Worm (Caenorhabditis elegans): ENCODE measurements around the gene ttr-40.
A peak's percentile ranks its signal among the peaks of the same experiment; 100 is the strongest.

The ttr-40 gene

DNA sequence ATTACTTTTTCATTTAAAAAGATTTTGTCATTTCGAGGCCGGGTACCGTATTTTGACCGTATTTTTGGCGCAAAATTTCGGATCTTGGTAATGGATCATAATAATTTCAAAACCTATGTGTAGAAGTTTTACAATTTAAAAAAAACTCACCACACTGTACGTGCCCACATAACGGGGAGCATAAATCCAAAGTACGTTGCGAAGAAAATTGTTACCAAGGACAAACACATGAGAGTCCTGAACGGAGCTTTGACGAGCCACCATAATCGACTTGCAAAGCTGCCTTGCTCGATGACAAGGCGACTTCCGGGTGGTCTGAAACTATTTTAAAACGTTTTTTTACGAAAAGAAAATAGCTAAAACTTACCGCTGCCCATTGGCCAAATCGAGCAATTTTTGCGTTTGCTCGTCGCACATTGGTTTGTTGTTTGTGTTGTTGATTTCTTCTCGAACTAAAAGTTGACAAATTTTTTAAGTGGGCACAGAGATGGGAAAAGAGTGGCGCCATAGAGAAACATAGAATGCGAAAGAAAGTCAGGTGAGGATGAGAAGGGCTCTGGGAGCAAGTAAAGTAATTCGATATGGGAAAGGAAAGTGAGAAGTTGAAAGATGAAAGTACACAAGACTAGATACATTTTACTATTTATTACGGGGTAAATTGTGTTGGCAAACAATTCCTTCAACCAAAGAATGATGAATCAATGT, 22.5 kb downstream of the ttr-40 start:
- TF ChIP-seq W03F9.2 (tag; optimal IDR thresholded peaks at IDR 0.05) (no peak), him-1 (tag; optimal IDR thresholded peaks at IDR 0.05) (no peak), dao-5 (tag; optimal IDR thresholded peaks at IDR 0.05) (no peak)

- TF ChIP-seq dao-5 (tag; optimal IDR thresholded peaks at IDR 0.05): no peak
- TF ChIP-seq him-1 (tag; optimal IDR thresholded peaks at IDR 0.05): no peak
- no peak for TF ChIP-seq W03F9.2 (tag; optimal IDR thresholded peaks at IDR 0.05)
Measured at ce11 chrV:9329245-9329979, 25.9 kb downstream of the ttr-40 start.

DNA sequence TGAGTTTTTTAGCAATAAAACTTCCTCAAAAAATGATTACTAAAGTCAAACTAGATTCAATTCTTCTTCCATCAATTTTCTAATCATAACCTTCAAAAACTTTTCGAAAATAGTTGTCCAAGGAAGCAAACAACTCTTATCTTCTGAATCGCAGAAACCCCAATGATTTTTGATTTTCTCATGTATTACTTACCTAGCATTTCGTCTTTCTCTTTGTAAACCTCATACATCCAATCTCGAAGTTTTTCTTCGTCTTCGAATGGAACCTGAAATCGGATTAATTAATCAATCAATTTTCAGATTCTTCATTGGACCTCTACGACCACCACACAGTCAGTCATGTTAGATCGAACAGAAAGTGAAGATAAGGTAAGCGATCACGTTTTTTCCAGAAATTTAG, 26.6 kb downstream of the ttr-40 start, which contains the start of gene K07B1.4:
Gene K07B1.4, plus strand, starts transcription at position 301 of the 400 bp plus-strand sequence.
- TF ChIP-seq him-1 (tag; optimal IDR thresholded peaks at IDR 0.05): no peak
- TF ChIP-seq W03F9.2 (tag; optimal IDR thresholded peaks at IDR 0.05): no peak
- no peak for TF ChIP-seq dao-5 (tag; optimal IDR thresholded peaks at IDR 0.05)

DNA sequence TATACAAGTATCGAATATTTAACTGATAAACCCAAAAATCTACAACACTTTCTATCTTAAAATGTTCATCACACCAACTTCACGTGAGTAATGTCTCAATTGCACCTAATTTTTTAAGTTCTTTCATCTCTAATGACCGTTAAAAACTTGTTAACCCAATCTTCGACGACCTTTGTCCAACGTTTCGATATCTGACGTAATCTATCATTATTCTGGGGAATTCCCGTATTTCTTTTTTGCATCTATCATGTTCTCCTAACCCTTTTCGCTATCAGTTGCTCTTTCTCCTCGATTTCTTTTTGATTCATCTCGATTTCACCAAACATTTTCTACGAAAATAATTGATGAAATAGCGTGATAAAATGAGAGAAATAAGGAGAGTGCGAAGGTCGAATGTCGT, 27.6 kb downstream of the ttr-40 start:
- TF ChIP-seq him-1 (tag; optimal IDR thresholded peaks at IDR 0.05): no peak
- no peak for TF ChIP-seq dao-5 (tag; optimal IDR thresholded peaks at IDR 0.05)
- no peak for TF ChIP-seq W03F9.2 (tag; optimal IDR thresholded peaks at IDR 0.05)

DNA sequence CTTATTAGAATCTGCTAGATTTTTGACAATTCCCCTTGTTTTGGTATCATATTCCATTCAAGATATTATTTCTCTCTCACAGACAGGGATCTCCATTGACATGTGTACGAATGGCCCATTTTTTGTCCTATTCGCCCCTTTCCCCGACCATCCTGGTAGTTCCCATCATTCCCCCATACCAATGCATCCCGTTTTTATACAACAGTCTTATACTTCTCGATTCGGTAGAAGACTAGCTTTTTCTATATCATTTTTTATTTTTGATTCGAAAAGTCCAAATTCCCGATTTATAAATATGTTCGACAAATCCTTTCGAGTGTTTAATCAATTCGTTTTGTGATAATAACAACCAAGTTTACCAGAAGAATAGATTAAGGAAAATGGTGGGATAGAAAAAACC, 28.4 kb downstream of the ttr-40 start:
- TF ChIP-seq W03F9.2 (tag; optimal IDR thresholded peaks at IDR 0.05): no peak
- TF ChIP-seq dao-5 (tag; optimal IDR thresholded peaks at IDR 0.05): peak; percentile 20
- TF ChIP-seq him-1 (tag; optimal IDR thresholded peaks at IDR 0.05): no peak

ce11 chrV:9324167-9324566, 31.1 kb downstream of the ttr-40 start:
- TF ChIP-seq W03F9.2 (tag; optimal IDR thresholded peaks at IDR 0.05) (no peak), him-1 (tag; optimal IDR thresholded peaks at IDR 0.05) (no peak), dao-5 (tag; optimal IDR thresholded peaks at IDR 0.05) (no peak)

ce11 chrV:9322886-9323285, 32.4 kb downstream of the ttr-40 start, which contains the start of gene tag-153:
Gene tag-153 (plus strand): TSS chrV:9323085.
- no peak for TF ChIP-seq W03F9.2 (tag; optimal IDR thresholded peaks at IDR 0.05)
- TF ChIP-seq dao-5 (tag; optimal IDR thresholded peaks at IDR 0.05): no peak
- no peak for TF ChIP-seq him-1 (tag; optimal IDR thresholded peaks at IDR 0.05)

DNA sequence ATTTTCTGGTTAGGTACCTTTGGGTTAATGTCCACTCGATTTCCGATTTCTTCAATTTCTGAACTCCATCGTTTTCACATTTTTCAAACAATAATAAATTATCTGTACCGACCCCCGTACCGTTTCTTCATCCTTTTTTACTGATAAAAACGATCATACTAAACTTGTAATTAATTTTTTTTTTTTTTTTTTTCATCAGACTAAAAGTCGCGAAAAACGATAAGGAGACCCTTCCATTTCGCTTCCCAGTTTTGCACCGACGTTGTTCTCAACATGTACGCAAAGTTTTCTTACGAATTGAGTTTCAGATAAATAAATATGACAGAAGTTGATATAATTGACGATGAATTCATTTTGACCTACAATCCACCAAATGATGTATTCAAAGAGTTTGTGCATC, 34.1 kb downstream of the ttr-40 start, which contains the start of gene F44A2.7:
Gene F44A2.7, plus strand, starts transcription at position 301 of the 400 bp plus-strand sequence.
- TF ChIP-seq him-1 (tag; optimal IDR thresholded peaks at IDR 0.05) (no peak), W03F9.2 (tag; optimal IDR thresholded peaks at IDR 0.05) (no peak), dao-5 (tag; optimal IDR thresholded peaks at IDR 0.05) (no peak)

- TF ChIP-seq him-1 (tag; optimal IDR thresholded peaks at IDR 0.05): peak; percentile 88
- TF ChIP-seq dao-5 (tag; optimal IDR thresholded peaks at IDR 0.05): peak; percentile 79
- TF ChIP-seq W03F9.2 (tag; optimal IDR thresholded peaks at IDR 0.05): no peak
Measured at ce11 chrV:9318046-9318445, 37.2 kb downstream of the ttr-40 start, which contains the start of gene kvs-3. Gene kvs-3 (plus strand): TSS chrV:9318311.

- TF ChIP-seq W03F9.2 (tag; optimal IDR thresholded peaks at IDR 0.05) (no peak), him-1 (tag; optimal IDR thresholded peaks at IDR 0.05) (no peak), dao-5 (tag; optimal IDR thresholded peaks at IDR 0.05) (no peak)
Measured at ce11 chrV:9316970-9317369, 38.3 kb downstream of the ttr-40 start.

DNA sequence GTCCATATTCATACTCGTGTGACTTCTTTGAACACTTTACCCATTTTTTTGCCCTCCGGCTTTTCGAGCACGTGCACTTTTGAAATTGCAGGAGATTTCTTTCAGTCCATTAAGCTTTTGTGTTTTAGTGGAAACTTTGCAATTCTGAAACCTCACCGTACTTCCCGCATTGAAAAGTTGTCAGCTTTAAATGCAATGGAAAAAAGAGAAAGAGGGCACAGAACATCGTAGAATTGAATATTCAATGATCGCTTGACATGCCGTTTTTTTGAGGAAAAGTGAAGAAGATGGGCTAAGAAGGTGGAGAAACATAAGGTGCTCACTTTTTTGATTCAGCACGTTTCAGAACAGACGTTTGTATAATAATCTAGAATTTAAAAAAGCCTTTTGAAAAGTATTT, 40.9 kb downstream of the ttr-40 start:
- TF ChIP-seq dao-5 (tag; optimal IDR thresholded peaks at IDR 0.05) (no peak), W03F9.2 (tag; optimal IDR thresholded peaks at IDR 0.05) (no peak), him-1 (tag; optimal IDR thresholded peaks at IDR 0.05) (no peak)

DNA sequence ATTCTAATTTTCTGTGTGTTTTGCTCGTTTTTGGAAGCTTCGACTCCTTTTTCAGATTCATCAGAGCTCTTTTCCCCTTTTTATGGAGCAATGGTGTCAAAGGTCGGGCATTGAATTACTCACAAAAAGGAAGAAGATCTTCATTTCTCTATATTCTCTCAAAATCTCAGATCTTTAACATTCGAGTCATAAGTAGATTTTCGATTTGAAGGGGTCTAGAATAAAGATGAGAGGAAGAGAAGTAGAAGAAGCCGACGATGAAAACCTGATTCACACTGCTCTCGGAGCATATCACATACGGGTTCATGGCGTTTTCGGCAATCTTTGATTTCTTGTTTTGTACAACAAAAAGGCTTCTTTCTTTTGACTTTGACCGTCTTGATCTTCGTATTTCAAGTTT, 42.9 kb downstream of the ttr-40 start:
- TF ChIP-seq him-1 (tag; optimal IDR thresholded peaks at IDR 0.05) (no peak), dao-5 (tag; optimal IDR thresholded peaks at IDR 0.05) (no peak)

DNA sequence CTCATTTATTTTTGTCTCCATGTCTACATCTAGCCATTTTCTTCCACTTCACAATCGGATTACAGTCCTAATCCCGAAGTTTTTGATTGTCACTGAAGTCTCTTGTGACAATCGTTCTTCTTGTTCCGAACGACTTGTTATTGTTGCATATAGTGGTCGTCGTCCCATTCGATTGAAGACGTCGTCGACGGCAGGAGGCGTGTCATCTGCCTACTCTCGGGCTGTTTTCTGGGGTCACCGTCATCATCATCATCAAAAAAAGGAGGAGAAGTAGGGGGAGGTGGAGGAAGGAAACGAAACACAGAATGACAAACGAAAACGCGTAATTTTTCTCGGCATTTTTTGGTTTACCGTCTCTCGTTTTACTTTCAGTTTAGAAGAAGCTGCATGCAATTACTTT, 50.2 kb downstream of the ttr-40 start, which contains the start of gene F44A2.3:
Gene F44A2.3, plus strand, starts transcription at position 301 of the 400 bp plus-strand sequence.
- no peak for TF ChIP-seq dao-5 (tag; optimal IDR thresholded peaks at IDR 0.05)
